Fruit fly (Drosophila melanogaster): ENCODE measurements around the gene sNPF-R.

sNPF-R gene

DNA sequence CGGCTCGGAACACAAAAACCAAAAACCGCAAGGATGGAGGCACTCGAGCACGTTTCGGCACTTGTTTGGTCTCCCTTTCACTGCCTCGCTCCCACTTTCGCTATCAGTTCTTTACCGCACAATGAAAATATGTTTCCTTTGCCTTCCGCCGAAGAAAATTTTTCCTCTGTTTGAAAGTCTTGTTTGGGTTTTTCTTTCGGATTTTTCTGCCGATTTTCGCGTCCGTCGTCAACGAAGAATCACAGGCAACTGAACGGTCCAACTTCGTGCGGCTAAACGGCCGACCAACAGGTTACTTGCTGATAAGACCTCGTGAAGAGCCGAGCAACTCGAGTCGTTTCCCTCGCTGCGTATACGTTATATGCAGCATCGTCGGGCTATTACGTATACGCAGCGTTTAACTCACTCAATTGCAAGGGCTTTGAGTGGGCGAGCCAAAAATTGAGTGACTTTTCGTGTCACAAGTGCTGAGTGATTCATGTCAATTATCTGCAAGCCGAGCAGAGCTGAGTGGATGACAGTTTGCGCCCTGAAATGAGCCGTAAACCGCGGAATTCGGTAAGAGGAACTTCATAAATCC lies at the start of gene sNPF-R:
Gene sNPF-R, minus strand, starts transcription at position 253 of the 580 bp plus-strand sequence.
- no peak for TF ChIP-seq CG17801 (GFP tag; optimal IDR thresholded peaks at IDR 0.05; ENCODE audit: partially characterized antibody)

DNA sequence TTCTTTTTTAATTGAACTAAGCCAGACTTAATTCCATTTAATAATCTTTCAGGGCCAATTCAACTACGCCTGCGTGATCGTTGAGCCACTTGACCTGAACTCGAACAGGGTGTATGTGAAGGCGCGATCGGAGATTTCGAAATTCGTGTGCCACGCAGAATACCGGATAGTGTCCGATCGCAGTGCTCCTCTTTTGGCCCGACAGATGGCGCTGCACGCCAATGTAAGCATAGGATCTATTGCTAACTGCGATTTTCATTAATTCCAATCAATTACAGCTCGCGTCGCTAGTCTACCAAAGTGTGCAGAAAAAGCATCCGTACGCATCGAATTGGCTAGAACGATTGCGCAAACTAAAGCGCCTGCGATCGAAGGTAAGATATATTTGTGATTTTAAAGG lies 49.5 kb upstream of the sNPF-R start:
- no peak for TF ChIP-seq CG17801 (GFP tag; optimal IDR thresholded peaks at IDR 0.05; ENCODE audit: partially characterized antibody)

dm6 chr3L:20133168-20133567 lies 44.4 kb upstream of the sNPF-R start, which contains the start of gene CG7335:
CG7335 (minus strand) TSS chr3L:20133268.
- no peak for TF ChIP-seq CG17801 (GFP tag; optimal IDR thresholded peaks at IDR 0.05; ENCODE audit: partially characterized antibody)

dm6 chr3L:20131643-20132042 lies 42.8 kb upstream of the sNPF-R start, which contains the start of gene obst-J:
obst-J (minus strand) TSS chr3L:20131743.
- TF ChIP-seq CG17801 (GFP tag; optimal IDR thresholded peaks at IDR 0.05; ENCODE audit: partially characterized antibody) = no peak

dm6 chr3L:20129032-20129431 lies 40.2 kb upstream of the sNPF-R start, which contains the start of gene gig:
gig (plus strand) TSS chr3L:20129181.
- no peak for TF ChIP-seq CG17801 (GFP tag; optimal IDR thresholded peaks at IDR 0.05; ENCODE audit: partially characterized antibody)

- no peak for TF ChIP-seq CG17801 (GFP tag; optimal IDR thresholded peaks at IDR 0.05; ENCODE audit: partially characterized antibody)
These were observed 38.5 kb upstream of the sNPF-R start, which contains the start of gene CG7365 for dm6 chr3L:20127281-20127680. CG7365 (minus strand) TSS chr3L:20127381.

DNA sequence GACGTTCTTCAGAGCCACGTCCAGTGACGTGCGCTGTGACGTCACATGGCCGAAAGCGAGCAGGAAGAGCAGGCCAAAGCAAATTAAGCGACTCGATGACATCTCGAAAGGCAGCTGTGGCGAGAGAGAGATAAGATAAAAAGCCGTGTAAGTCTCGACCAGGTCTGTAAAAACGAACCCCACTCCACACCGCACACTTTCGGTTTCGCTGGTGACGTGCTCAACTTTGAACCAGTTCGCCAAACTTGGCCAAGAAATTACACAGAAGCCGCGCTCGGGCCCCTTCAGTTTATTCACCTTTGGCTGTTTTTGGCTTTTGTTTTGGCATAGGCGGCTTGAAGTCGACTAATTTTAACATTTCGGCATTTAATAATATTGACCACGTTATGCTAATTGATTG lies 37.3 kb upstream of the sNPF-R start:
- no peak for TF ChIP-seq CG17801 (GFP tag; optimal IDR thresholded peaks at IDR 0.05; ENCODE audit: partially characterized antibody)

DNA sequence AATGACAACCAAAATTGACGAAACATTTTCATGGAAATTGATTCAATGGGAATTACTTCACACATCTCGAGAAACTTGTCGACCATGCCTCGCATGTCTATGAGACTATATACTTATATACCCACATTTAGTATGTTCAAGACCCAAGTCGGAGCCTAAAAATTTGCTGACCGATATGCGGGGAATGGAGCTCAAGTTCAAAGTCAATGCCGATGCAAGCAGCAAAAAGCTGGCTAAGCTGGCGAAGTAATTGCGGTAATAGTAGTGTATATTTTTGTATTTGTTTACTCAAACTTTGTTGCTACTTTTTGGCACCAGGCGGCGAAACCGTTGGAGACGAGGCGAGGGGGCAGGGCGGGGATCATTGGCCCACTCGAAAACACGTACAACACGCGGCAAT lies 34.2 kb upstream of the sNPF-R start:
- no peak for TF ChIP-seq CG17801 (GFP tag; optimal IDR thresholded peaks at IDR 0.05; ENCODE audit: partially characterized antibody)

DNA sequence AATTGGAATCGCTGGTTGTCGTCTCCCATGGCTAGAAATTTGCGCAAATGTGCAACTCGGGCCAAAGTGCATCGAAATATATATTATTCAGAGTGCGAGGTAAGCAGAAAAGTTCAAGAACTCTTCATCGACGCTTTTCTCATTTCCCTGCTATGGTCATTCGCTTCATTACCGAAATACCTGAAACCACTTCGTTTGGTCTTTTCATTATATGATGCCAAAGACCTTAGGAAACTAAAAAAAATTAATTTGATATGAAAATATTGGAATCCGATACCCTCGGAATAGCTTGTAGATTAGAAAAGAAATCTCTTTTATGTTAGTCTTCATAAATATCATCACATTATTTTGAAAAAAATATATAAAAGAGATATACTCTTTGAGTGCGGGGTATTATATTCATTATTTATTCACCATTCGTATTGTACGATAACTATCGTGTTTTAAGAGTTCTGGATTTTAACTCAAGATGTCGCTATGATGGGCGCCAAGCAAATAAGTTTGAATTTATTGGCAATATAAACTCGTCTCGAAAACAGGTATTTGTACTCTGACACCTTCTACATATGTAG lies 24.1 kb upstream of the sNPF-R start, which contains the start of gene CG14187:
Gene CG14187, minus strand, starts transcription at position 51 of the 572 bp plus-strand sequence.
- peak; percentile 81 for TF ChIP-seq CG17801 (GFP tag; optimal IDR thresholded peaks at IDR 0.05; ENCODE audit: partially characterized antibody)

- no peak for TF ChIP-seq CG17801 (GFP tag; optimal IDR thresholded peaks at IDR 0.05; ENCODE audit: partially characterized antibody)
These were observed 22.6 kb upstream of the sNPF-R start, which contains the start of gene Ir76b for dm6 chr3L:20111434-20111833. Ir76b (minus strand) TSS chr3L:20111534.

DNA sequence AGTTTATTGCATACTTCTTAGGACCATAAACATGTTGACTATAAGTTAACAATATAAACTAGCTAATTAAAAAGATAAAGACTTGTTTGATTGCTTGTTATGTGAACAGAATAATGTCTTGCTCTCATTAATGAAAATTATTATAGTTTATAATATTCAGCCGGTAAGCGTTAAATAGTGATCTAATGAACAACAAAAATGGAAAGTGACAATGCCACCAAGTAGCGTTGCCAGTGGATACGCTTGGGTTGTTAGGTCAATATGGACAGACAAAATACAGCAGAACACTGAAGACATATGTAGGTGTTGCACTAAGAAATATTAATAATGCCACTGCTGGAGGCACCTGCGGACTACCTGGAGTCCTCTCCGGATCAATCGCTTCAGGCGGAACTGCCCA lies 17.0 kb upstream of the sNPF-R start, which contains the start of gene CG14185:
Gene CG14185, plus strand, starts transcription at position 301 of the 400 bp plus-strand sequence.
- no peak for TF ChIP-seq CG17801 (GFP tag; optimal IDR thresholded peaks at IDR 0.05; ENCODE audit: partially characterized antibody)

DNA sequence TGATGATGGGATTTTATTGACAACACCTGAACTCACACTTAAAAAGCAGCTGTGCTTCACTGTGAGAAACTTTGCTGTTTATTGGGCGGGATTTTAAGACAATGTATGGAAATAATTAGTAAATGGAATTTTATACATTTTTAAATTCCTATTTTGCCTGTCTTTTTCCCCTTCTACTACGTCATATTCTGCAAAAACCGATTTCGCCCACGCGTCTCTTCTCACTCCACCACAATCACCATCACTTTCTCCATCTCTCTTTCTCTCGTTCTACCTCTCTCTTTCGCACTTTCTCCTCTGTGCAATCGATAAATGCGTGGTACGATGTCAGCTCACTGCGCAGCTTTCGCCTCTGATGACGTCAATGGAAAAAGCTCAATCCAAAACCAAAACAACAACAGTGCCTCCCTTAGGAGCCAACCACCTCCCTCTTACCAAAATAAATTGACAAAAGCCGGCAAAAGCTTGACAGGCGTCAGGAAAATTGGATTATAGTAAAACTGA lies 15.8 kb upstream of the sNPF-R start:
- TF ChIP-seq CG17801 (GFP tag; optimal IDR thresholded peaks at IDR 0.05; ENCODE audit: partially characterized antibody) = no peak

DNA sequence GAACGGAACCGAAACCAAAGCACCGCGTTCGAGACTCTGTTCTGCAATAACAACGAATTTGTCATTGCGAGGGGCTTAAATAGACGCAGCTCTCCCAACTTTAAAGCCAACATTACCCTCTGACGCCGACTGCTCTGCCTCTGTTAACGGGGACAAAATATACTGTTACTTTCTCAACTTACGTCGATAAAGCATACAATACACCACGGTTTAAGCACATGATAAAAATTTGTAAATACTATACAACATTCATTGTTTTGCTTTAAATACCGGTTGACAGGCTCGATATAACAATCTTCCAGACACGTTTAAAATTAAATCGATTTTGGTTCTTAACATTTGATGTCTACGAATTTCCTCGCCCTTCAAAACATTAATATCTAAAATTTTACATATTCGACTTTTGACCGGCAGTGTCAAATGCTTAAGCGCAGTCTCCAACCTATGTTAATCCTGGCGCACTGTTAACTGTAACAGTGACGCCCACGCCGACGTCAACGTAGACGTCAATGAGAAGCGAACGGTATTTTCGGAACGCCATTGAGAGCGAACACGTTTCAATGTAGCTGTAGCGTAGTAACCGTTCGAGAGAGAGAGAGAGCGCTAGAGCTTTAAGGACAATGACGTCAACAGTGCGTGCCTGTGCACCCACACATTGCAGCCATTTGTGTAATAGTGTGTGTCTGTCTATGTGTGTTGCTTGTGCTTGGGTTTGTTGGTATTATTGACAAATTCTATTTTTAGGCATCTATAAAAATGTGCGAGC lies 15.2 kb upstream of the sNPF-R start, which contains the start of gene CG14186:
Gene CG14186, minus strand, starts transcription at position 51 of the 766 bp plus-strand sequence.
- TF ChIP-seq CG17801 (GFP tag; optimal IDR thresholded peaks at IDR 0.05; ENCODE audit: partially characterized antibody) = no peak

DNA sequence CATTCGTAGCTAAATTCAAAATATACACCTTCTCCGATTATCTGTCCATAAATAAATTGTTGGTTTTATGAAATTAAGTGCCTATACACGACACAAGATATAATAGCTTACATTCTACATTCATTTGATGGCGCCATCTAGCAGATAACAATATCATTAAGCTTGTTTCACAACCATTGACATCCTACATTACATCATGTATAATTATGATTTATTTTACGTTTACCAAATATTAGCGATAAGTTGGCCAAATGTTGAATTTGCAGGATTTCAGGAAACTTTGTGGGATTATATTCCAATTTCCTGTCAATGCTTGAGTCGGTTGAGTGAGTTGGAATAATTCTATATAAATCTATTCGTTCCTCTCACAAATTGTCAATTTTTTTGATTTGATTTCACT lies 8.5 kb upstream of the sNPF-R start:
- no peak for TF ChIP-seq CG17801 (GFP tag; optimal IDR thresholded peaks at IDR 0.05; ENCODE audit: partially characterized antibody)

DNA sequence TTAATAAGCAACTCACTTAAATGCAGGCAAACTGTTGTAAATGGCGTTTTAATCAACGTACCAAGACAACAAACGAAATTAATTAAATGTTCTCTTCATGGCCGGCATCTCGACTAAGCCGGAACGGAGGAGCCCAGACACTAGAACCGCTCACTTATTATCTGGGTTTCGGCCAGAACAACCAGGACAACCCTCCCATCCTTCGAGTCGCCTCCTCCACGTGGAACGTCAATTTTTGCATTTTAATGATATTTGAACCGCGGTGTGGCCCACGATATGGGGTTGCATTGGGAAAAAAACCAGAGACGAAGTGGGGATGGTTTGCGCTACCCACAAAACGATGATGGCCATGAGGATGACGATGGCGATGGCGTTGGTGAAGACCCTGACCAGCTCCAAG lies 3.8 kb downstream of the sNPF-R start:
- no peak for TF ChIP-seq CG17801 (GFP tag; optimal IDR thresholded peaks at IDR 0.05; ENCODE audit: partially characterized antibody)

Data from ovary, adult (tissue).